Worm (Caenorhabditis elegans): ENCODE data around the gene R05G6.3.

The R05G6.3 gene

ce11 chrIV:7516167-7516566 is at the start of gene R05G6.3, which contains the start of gene R05G6.9:
R05G6.3 (plus strand) TSS chrIV:7516552.
R05G6.9 (minus strand) TSS chrIV:7516267.
- no peak for TF ChIP-seq ets-5 (GFP tag; IDR thresholded peaks at IDR 0.05)
- no peak for TF ChIP-seq pax-3 (tag; optimal IDR thresholded peaks at IDR 0.05)
- TF ChIP-seq efl-3 (GFP tag; optimal IDR thresholded peaks at IDR 0.05), result no peak
- no peak for TF ChIP-seq nhr-77 (tag; optimal IDR thresholded peaks at IDR 0.05)
- no peak for TF ChIP-seq fkh-8 (tag; optimal IDR thresholded peaks at IDR 0.05)

- no peak for TF ChIP-seq mef-2 (tag; optimal IDR thresholded peaks at IDR 0.05)
- no peak for TF ChIP-seq irx-1 (tag; optimal IDR thresholded peaks at IDR 0.05)
- no peak for TF ChIP-seq unc-30 (tag; optimal IDR thresholded peaks at IDR 0.05)
- peak; percentile 55 for TF ChIP-seq jun-1 (tag; optimal IDR thresholded peaks at IDR 0.05)
- no peak for TF ChIP-seq elt-3 (tag; optimal IDR thresholded peaks at IDR 0.05)
- no peak for TF ChIP-seq pax-3 (tag; optimal IDR thresholded peaks at IDR 0.05)
- peak; percentile 46 for TF ChIP-seq elt-2 (tag; optimal IDR thresholded peaks at IDR 0.05)
- TF ChIP-seq zag-1 (tag; optimal IDR thresholded peaks at IDR 0.05), result no peak
- no peak for TF ChIP-seq nhr-90 (tag; optimal IDR thresholded peaks at IDR 0.05; ENCODE audit: poor library complexity)
- TF ChIP-seq efl-1 (optimal IDR thresholded peaks at IDR 0.05), result no peak
- TF ChIP-seq efl-1 (GFP tag; optimal IDR thresholded peaks at IDR 0.05 in 1 of 2), result peak in 1 of 2 experiments; percentile 33
- no peak for TF ChIP-seq nhr-47 (tag; optimal IDR thresholded peaks at IDR 0.05)
- TF ChIP-seq snpc-4 (tag; optimal IDR thresholded peaks at IDR 0.05), result no peak
Observed at ce11 chrIV:7467170-7467569, 49.2 kb upstream of the R05G6.3 start.

- TF ChIP-seq lin-14 (GFP tag; optimal IDR thresholded peaks at IDR 0.05) (no peak), mef-2 (tag; optimal IDR thresholded peaks at IDR 0.05) (no peak)
Observed at ce11 chrIV:7468638-7469037, 47.7 kb upstream of the R05G6.3 start.

- TF ChIP-seq unc-86 (tag; optimal IDR thresholded peaks at IDR 0.05), result no peak
- no peak for TF ChIP-seq alr-1 (tag; optimal IDR thresholded peaks at IDR 0.05; ENCODE audit: borderline replicate concordance)
- TF ChIP-seq mef-2 (tag; optimal IDR thresholded peaks at IDR 0.05), result no peak
- no peak for TF ChIP-seq dpl-1 (GFP tag; optimal IDR thresholded peaks at IDR 0.05)
- TF ChIP-seq zag-1 (tag; optimal IDR thresholded peaks at IDR 0.05), result no peak
- no peak for TF ChIP-seq lsy-2 (tag; optimal IDR thresholded peaks at IDR 0.05)
- TF ChIP-seq lin-14 (GFP tag; optimal IDR thresholded peaks at IDR 0.05), result peak; percentile 45
- no peak for TF ChIP-seq ceh-90 (tag; optimal IDR thresholded peaks at IDR 0.05)
- TF ChIP-seq nhr-90 (tag; optimal IDR thresholded peaks at IDR 0.05; ENCODE audit: poor library complexity), result no peak
- TF ChIP-seq nhr-76 (tag; optimal IDR thresholded peaks at IDR 0.05), result no peak
- TF ChIP-seq elt-3 (tag; optimal IDR thresholded peaks at IDR 0.05), result peak in 5 of 6 experiments; percentile 13 to 90 (median 29)
- no peak for TF ChIP-seq unc-62 (GFP tag; optimal IDR thresholded peaks at IDR 0.05)
- peak; percentile 66 for TF ChIP-seq nhr-20 (tag; optimal IDR thresholded peaks at IDR 0.05)
- no peak for TF ChIP-seq efl-1 (optimal IDR thresholded peaks at IDR 0.05)
- TF ChIP-seq efl-1 (GFP tag; optimal IDR thresholded peaks at IDR 0.05 in 1 of 2), result peak in 1 of 2 experiments; percentile 20
- TF ChIP-seq nhr-84 (tag; optimal IDR thresholded peaks at IDR 0.05), result no peak
- peak in 1 of 2 experiments; percentile 35 for TF ChIP-seq lin-35 (GFP tag; optimal IDR thresholded peaks at IDR 0.05)
- TF ChIP-seq Y116A8C.19 (tag; optimal IDR thresholded peaks at IDR 0.05; ENCODE audit: borderline replicate concordance), result no peak
- TF ChIP-seq nhr-85 (tag), result peak; percentile 54
- no peak for TF ChIP-seq rnt-1 (tag; optimal IDR thresholded peaks at IDR 0.05)
- TF ChIP-seq fos-1 (tag; optimal IDR thresholded peaks at IDR 0.05), result no peak
- no peak for TF ChIP-seq fkh-8 (tag; optimal IDR thresholded peaks at IDR 0.05)
- peak; percentile 56 for TF ChIP-seq tbx-2 (tag; optimal IDR thresholded peaks at IDR 0.05)
- no peak for TF ChIP-seq aha-1 (tag; optimal IDR thresholded peaks at IDR 0.05)
- peak; percentile 55 for TF ChIP-seq blmp-1 (tag; optimal IDR thresholded peaks at IDR 0.05)
Observed at ce11 chrIV:7469782-7470413, 46.5 kb upstream of the R05G6.3 start, which contains the start of gene F55G1.7. F55G1.7 (minus strand) TSS chrIV:7469832.

All from whole organism, L1 larva.